Fruit fly (Drosophila melanogaster): ENCODE data around the gene CG14573.

CG14573 gene

DNA sequence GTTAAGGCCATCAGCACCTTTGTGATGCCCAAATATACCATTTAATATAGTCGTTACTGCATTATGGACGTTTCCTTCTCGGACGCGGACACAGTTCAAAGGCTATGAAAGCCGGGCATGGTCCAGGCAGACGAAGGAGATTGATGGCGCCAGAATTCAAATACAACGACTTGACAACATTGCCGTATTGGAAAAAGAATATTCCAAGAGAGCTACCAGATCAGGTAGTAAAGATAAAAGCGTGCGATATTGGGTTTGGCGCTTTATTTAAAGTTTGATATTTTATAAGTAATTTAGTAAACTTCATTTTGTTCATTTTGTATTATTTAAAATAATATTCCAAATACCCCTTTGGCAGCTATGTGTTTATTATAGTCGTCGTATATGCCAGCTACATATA is 40.0 kb downstream of the CG14573 start (continued):
- TF ChIP-seq zen2 (GFP tag; IDR thresholded peaks at IDR 0.05; ENCODE audit: partially characterized antibody) (no peak), Ada2b (GFP tag; IDR thresholded peaks at IDR 0.05) (no peak), Fer3 (tag; optimal IDR thresholded peaks at IDR 0.05) (no peak), gro (GFP tag; optimal IDR thresholded peaks at IDR 0.05) (no peak), Deaf1 (tag; optimal IDR thresholded peaks at IDR 0.05) (no peak), pzg (GFP tag; optimal IDR thresholded peaks at IDR 0.05) (peak; percentile 47), BEAF-32 (GFP tag; optimal IDR thresholded peaks at IDR 0.05) (peak; percentile 43), Myb (GFP tag; optimal IDR thresholded peaks at IDR 0.05) (peak; percentile 86), D (optimal IDR thresholded peaks at IDR 0.05) (no peak), D (GFP tag; optimal IDR thresholded peaks at IDR 0.05) (no peak), Dip2 (GFP tag; IDR thresholded peaks at IDR 0.05) (no peak), Elba2 (GFP tag; optimal IDR thresholded peaks at IDR 0.05) (no peak), Dp (GFP tag; optimal IDR thresholded peaks at IDR 0.05) (peak; percentile 98), salm (tag; optimal IDR thresholded peaks at IDR 0.05) (no peak), Scr (GFP tag; IDR thresholded peaks at IDR 0.05; ENCODE audit: partially characterized antibody) (0 out of 2 replicates have a peak, but pooled peaks have one; percentile 31), CG11504 (tag; optimal IDR thresholded peaks at IDR 0.05) (peak; percentile 65), fd64A (GFP tag; optimal IDR thresholded peaks at IDR 0.05) (no peak), dati (GFP tag; IDR thresholded peaks at IDR 0.05) (no peak), lbe (GFP tag; optimal IDR thresholded peaks at IDR 0.05) (no peak), E2f2 (GFP tag; IDR thresholded peaks at IDR 0.05) (peak; percentile 99), disco-r (GFP tag; optimal IDR thresholded peaks at IDR 0.05) (no peak), tll (GFP tag; optimal IDR thresholded peaks at IDR 0.05) (no peak), CG6272 (GFP tag; IDR thresholded peaks at IDR 0.05) (no peak), Xbp1 (GFP tag; optimal IDR thresholded peaks at IDR 0.05) (no peak), CG42726 (GFP tag; IDR thresholded peaks at IDR 0.05; ENCODE audit: partially characterized antibody) (0 out of 2 replicates have a peak, but pooled peaks have one; percentile 40), sim (GFP tag; IDR thresholded peaks at IDR 0.05) (no peak), E2f1 (GFP tag; IDR thresholded peaks at IDR 0.05) (no peak), stwl (tag; optimal IDR thresholded peaks at IDR 0.05) (peak; percentile 45)
